Fruit fly (Drosophila melanogaster): Measurements from ENCODE around the gene nab.

DNA sequence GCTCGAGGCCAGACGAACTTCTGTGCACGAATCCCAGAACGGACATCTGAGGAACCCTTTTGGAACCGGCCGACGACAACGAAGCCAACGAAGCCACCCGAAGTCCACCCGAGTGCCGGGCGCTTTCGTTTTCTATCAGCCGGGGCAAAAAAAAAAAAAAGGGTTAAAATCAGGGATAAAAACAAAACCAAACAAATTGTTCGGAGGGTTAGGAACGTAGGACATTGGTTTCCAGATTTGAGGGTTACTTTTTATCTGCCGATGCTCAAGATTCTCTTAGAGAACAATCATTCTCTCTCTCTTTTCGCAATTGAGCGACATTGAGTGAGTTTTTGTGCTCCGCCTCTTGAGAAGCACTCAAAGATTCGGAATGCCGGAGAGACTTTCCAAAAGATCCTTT is at the start of gene nab:
- no peak for TF ChIP-seq psq (optimal IDR thresholded peaks at IDR 0.05)
- TF ChIP-seq pan (optimal IDR thresholded peaks at IDR 0.05) = no peak
- TF ChIP-seq EcR (GFP tag; optimal IDR thresholded peaks at IDR 0.05) = no peak
- no peak for TF ChIP-seq CG8478 (optimal IDR thresholded peaks at IDR 0.05)
- TF ChIP-seq usp (GFP tag; optimal IDR thresholded peaks at IDR 0.05) = no peak
